Worm (Caenorhabditis elegans): ENCODE data around the gene ciao-2B.
A peak's percentile ranks its signal among the peaks of the same experiment; 100 is the strongest.

Gene ciao-2B

DNA sequence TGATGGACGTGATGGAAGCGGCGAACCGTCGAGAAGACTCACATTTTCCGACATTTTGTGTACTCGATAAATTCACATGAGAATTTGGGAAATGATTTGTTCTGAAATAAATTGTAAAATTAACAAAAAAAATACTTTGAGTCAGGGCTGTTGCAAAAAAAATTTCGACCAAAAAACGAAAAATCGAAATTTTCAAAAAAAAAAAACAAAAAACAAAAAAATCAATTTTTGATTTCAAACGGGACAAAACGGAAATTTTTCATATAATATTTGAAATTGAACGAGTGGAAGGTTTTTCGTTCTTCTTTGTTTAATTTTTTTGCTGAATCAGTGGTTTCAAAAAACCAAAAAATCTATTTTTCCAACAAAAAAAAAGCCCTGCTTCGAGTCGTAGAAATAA, 15.9 kb upstream of the ciao-2B start, which contains the start of gene cua-1:
Gene cua-1 (minus strand): TSS at position 101 of the 400 bp plus-strand sequence.
- TF ChIP-seq egl-5 (tag; optimal IDR thresholded peaks at IDR 0.05): no peak
- TF ChIP-seq hmg-11 (tag; optimal IDR thresholded peaks at IDR 0.05): no peak
- no peak for TF ChIP-seq pha-4 (tag; optimal IDR thresholded peaks at IDR 0.05)
- no peak for TF ChIP-seq fkh-2 (tag; optimal IDR thresholded peaks at IDR 0.05)
- no peak for TF ChIP-seq lin-39 (tag; optimal IDR thresholded peaks at IDR 0.05)

DNA sequence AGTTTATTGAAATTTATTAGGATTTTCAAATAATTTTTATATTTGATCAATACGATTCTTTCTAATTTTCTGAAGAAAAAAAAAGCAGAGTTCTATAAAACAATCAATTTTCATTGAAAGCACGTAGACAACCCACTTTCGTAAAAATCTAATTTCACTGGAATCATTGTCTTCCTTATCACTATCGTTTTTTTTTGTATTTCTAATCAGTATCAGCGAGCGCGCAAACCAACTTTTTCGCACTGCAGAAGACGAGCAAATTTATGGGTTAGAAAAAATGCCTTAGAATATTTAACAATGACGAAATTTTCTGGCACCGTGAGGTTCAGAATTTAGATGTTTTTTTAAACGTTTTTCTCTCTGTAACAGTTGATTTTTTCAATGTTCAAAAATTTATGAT, 13.5 kb upstream of the ciao-2B start:
- TF ChIP-seq eor-1 (tag; optimal IDR thresholded peaks at IDR 0.05) (no peak), elt-2 (tag; optimal IDR thresholded peaks at IDR 0.05) (peak; percentile 62)

DNA sequence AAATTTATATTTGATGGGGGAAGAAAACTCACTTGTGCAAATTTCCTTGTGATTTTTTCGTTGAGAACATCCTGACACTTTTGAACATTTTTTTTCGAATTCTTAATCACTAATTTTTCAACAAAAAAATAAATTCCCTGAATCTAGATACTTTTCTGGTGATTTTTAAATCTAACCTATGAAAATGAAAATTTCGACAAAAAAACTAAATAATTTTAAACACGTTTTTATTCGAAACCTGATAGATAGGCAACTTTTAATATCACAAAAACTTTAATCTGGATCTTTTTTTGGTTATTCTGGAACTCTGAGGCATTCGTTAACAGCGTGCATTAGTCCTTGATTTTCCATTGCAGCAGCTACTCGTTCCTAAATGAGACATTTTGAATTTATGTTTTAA, 2.5 kb downstream of the ciao-2B start, which contains the start of gene F45G2.9:
Gene F45G2.9 (minus strand): TSS at position 101 of the 400 bp plus-strand sequence.
- TF ChIP-seq nhr-11 (tag; optimal IDR thresholded peaks at IDR 0.05): no peak

DNA sequence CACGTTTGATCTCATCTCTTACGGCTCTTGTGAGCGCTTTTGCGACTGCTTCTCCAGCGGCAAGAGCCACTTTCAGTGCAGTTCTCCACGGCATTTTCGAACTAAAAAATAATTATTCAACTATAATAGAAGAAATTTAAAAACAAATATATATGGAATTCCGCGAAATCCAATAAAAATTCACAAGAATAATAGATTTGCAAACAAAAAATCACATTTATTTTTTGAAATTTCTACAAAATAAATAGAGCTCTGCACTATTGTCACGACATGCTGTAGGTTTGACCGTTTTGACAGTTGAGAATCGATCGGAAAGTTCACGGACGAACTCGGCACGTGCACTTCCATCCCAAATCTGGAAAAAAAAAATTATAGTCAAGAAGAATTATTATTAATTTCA, 3.8 kb downstream of the ciao-2B start, which contains the start of gene F45G2.8:
Gene F45G2.8 (minus strand): TSS at position 101 of the 400 bp plus-strand sequence.
- TF ChIP-seq pqm-1 (tag; optimal IDR thresholded peaks at IDR 0.05): no peak
- no peak for TF ChIP-seq daf-12 (tag; optimal IDR thresholded peaks at IDR 0.05)
- no peak for TF ChIP-seq jun-1 (tag; optimal IDR thresholded peaks at IDR 0.05)
- TF ChIP-seq lsy-12 (tag; optimal IDR thresholded peaks at IDR 0.05): no peak
- TF ChIP-seq nhr-11 (tag; optimal IDR thresholded peaks at IDR 0.05): no peak
- no peak for TF ChIP-seq elt-3 (tag; optimal IDR thresholded peaks at IDR 0.05)
- TF ChIP-seq nhr-77 (tag; optimal IDR thresholded peaks at IDR 0.05): no peak
- TF ChIP-seq ceh-82 (tag; optimal IDR thresholded peaks at IDR 0.05): no peak
- no peak for TF ChIP-seq fos-1 (tag; optimal IDR thresholded peaks at IDR 0.05)
- no peak for TF ChIP-seq elt-1 (tag; optimal IDR thresholded peaks at IDR 0.05)
- no peak for TF ChIP-seq lin-39 (tag; optimal IDR thresholded peaks at IDR 0.05)
- no peak for TF ChIP-seq ZK546.5 (tag; optimal IDR thresholded peaks at IDR 0.05)
- no peak for TF ChIP-seq nfya-1 (tag; optimal IDR thresholded peaks at IDR 0.05; ENCODE audit: insufficient read depth)
- TF ChIP-seq nhr-67 (tag; optimal IDR thresholded peaks at IDR 0.05): no peak
- TF ChIP-seq snpc-4 (tag; optimal IDR thresholded peaks at IDR 0.05): no peak
- no peak for TF ChIP-seq eor-1 (tag; optimal IDR thresholded peaks at IDR 0.05)
- TF ChIP-seq fkh-10 (GFP tag; optimal IDR thresholded peaks at IDR 0.05): no peak

DNA sequence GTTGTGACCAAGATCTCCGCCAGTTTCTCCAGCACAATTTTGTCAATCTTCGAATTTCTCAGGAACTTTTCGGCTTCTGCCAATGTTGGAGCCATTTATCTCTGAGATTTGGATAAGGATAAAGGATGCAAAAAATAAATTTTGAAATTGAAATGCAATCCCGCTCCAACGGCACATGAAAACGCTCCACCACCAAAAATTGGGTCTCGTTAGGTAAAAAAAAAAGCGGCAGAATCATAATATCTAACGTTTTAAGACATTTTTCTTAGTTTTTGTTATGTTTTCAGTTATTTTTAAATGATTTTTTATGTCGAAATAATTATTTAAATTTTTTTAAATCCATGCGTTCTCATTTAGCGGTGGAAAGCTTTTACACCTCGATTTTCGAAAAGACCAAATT, 4.9 kb downstream of the ciao-2B start, which contains the start of gene F45G2.7:
Gene F45G2.7 (minus strand): TSS at position 101 of the 400 bp plus-strand sequence.
- TF ChIP-seq nhr-28 (tag; optimal IDR thresholded peaks at IDR 0.05) (no peak), fkh-10 (GFP tag; optimal IDR thresholded peaks at IDR 0.05) (no peak), R02D3.7 (tag; optimal IDR thresholded peaks at IDR 0.05) (no peak), ceh-9 (tag; optimal IDR thresholded peaks at IDR 0.05) (no peak), elt-3 (tag; optimal IDR thresholded peaks at IDR 0.05) (no peak), zag-1 (tag; optimal IDR thresholded peaks at IDR 0.05) (no peak), ztf-11 (tag; optimal IDR thresholded peaks at IDR 0.05) (no peak), unc-62 (GFP tag; optimal IDR thresholded peaks at IDR 0.05) (no peak), egl-5 (tag; optimal IDR thresholded peaks at IDR 0.05) (no peak), pha-4 (tag; optimal IDR thresholded peaks at IDR 0.05) (no peak), lin-39 (tag; optimal IDR thresholded peaks at IDR 0.05) (no peak), hmg-11 (tag; optimal IDR thresholded peaks at IDR 0.05) (no peak), nhr-11 (tag; optimal IDR thresholded peaks at IDR 0.05) (no peak), nhr-23 (tag; optimal IDR thresholded peaks at IDR 0.05) (no peak), elt-1 (tag; optimal IDR thresholded peaks at IDR 0.05) (no peak), fos-1 (tag; optimal IDR thresholded peaks at IDR 0.05) (no peak), mml-1 (tag; optimal IDR thresholded peaks at IDR 0.05) (no peak), aly-2 (tag; optimal IDR thresholded peaks at IDR 0.05) (no peak), nhr-237 (tag; optimal IDR thresholded peaks at IDR 0.05) (no peak)

DNA sequence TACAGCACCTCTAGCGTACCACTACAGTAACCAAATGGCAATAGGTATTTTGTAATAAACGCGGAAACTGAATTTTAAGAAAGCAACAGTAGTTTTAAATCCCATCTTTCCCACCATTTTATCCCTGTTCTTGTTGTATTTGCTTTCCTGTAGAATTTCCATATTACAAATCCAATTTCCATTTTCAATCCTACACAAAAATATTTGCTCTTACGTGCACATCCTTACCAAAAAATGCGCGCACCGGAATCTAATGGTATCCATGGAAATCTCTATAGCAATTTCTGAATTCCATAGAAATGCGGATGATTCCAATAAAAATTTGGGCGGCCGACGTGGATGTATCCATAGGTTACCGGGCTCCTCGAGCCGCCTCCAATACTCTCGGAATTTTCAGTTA, 9.2 kb downstream of the ciao-2B start, which contains the start of gene trf-1:
Gene trf-1 (plus strand): TSS at position 301 of the 400 bp plus-strand sequence.
- TF ChIP-seq unc-39 (tag; optimal IDR thresholded peaks at IDR 0.05): no peak
- no peak for TF ChIP-seq pqm-1 (tag; optimal IDR thresholded peaks at IDR 0.05)
- TF ChIP-seq ama-1 (optimal IDR thresholded peaks at IDR 0.05): no peak
- TF ChIP-seq ceh-28 (tag; optimal IDR thresholded peaks at IDR 0.05): no peak
- no peak for TF ChIP-seq nhr-76 (tag; optimal IDR thresholded peaks at IDR 0.05)
- no peak for TF ChIP-seq ZK546.5 (tag; optimal IDR thresholded peaks at IDR 0.05)

Measured in whole organism, L3 larva.